Worm (Caenorhabditis elegans): ENCODE data around the gene him-8.

DNA sequence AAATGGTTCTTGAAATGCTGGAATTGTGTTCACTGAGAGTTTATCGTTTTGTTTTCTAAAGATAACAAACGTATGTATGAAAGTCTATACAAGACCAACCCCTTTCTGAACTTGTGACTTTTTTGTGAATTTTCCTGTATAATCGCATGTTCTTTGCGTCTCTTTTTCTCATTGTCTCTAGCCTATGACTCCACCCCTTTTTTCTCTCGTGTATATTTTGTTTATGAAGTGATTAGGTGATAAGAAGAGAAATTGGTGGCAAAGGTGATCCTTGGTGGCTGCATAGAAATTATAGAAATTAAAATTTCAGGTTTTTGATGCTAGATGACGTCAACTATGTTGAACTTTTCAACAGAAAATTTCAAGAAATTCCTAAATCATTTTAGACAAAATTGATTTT, 16.7 kb upstream of the him-8 start, which contains the start of gene T07G12.5:
- TF ChIP-seq aly-2 (tag; optimal IDR thresholded peaks at IDR 0.05) (no peak), aha-1 (tag) (no peak), nhr-10 (tag; optimal IDR thresholded peaks at IDR 0.05) (no peak)

All from whole organism, L4 larva.